Worm (Caenorhabditis elegans) whole organism, dauer: Measurements from ENCODE around the gene let-23.

Experiments used
- unc-62 ChIP-seq: sonication (generic microtip); optimal IDR thresholded peaks from 2 replicates; lab custom pipeline; 2017; ENCODE audit warnings: missing biosample characterization, missing genetic modification reagents, missing genetic modification characterization

let-23 gene

ce11 chrII:9197212-9197611 is at the start of gene let-23:
Gene let-23, plus strand, starts transcription at chrII:9197512.
- TF ChIP-seq unc-62 (GFP tag; lab: Kevin White, UChicago), result no peak

ce11 chrII:9148079-9148478 is 49.2 kb upstream of the let-23 start:
- TF ChIP-seq unc-62 (GFP tag; lab: Kevin White, UChicago), result no peak

DNA sequence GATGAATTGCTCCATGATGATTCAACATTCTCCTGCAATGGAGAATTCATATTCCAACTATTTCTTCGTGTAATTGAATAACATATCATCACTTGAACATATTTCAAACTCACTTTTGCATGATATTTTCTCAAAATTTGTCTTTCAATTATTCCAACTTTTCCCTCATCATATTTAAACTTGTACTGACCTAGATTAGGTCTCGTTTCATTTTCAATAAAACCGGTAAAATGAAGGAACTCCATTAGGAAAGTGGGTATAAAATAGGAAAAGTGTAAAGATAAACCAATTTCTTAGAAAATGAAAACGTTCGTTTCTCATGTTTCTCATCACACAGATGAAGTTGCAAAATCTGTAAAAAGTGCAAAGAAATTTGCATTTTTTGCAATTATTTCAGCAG is 45.1 kb upstream of the let-23 start, which contains the start of gene col-78:
col-78 (plus strand) TSS at position 301 of the 400 bp plus-strand sequence.
- no peak for TF ChIP-seq unc-62 (GFP tag; lab: Kevin White, UChicago)

- no peak for TF ChIP-seq unc-62 (GFP tag; lab: Kevin White, UChicago)
Measured at ce11 chrII:9154339-9154738, 43.0 kb upstream of the let-23 start.

DNA sequence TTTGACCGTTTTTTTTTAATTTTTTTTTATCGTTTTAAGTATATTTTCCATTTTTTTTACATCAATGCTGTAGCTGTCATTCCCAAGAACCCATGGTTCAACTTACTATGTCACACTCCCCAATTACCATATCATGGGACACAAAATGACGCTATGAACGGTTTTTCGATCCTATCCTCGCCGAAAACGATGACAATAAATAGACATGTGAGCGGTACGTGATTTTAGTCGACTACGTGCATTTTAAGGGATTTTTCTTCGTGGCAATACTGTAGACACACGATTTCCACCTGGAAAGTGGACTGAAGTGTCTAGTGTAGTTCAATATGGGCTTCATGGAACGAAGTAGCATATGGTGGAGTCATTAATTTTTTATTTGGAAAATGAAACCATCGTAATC is 41.0 kb upstream of the let-23 start:
- no peak for TF ChIP-seq unc-62 (GFP tag; lab: Kevin White, UChicago)

DNA sequence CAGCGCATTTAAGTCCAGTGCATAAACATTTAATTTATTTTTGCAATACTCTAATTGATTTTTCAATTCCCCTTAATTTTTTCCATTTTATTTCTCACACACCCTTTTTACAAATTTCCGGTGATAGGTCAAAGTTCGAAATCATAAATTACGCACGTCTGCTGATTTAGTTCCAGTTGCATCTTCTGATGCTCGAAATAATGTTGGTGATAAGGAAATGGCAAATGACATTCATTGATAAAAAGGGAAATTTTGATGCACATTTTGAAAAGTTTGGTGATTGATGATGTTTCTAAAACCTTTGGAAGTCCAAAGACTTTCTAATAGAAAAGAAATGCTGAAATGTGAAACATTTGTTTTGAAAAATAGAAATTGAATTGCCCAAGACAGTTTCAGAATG is 40.2 kb upstream of the let-23 start:
- no peak for TF ChIP-seq unc-62 (GFP tag; lab: Kevin White, UChicago)

DNA sequence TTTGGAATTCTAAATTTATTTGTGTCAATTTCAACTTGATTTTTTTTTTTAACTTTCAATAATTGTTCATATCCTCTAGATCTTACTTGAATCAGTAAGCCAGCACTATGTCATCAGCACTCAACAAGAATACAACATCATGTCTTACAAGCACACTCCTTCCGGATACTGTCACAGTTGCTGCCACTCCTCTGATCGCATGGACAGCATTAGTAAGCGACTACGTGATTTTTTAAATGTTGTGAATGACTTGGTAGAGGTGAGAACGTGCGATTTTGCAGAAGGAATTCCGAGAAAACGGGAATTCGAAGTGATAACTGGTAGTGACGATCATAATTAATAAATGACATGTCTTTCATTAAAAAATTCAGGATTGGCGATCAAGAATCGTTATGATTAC is 39.3 kb upstream of the let-23 start, which contains the start of gene oac-54:
oac-54 (plus strand) TSS at position 83 of the 400 bp plus-strand sequence.
- TF ChIP-seq unc-62 (GFP tag; lab: Kevin White, UChicago), result no peak

- no peak for TF ChIP-seq unc-62 (GFP tag; lab: Kevin White, UChicago)
Measured at ce11 chrII:9160197-9160806, 37.0 kb upstream of the let-23 start.

DNA sequence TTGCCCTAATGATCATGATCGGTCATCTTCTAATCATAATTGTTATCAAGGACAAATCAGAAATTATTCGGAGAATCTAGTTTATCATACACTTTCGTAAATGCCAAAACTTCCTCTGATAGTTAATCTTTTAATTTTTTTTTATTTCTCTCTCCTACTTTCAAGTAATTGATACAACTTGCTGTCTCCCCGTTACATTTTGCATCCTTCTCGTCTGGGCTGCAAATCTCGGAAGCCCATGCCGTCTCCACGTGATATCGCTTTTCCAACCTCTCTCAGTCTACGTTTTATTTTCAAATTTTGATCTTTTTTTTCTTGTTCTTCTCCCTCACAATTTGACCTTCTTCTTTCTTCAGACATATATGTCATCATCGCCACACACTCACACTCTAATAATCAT is 36.3 kb upstream of the let-23 start, which contains the start of gene rhy-1:
rhy-1 (plus strand) TSS at position 357 of the 400 bp plus-strand sequence.
- no peak for TF ChIP-seq unc-62 (GFP tag; lab: Kevin White, UChicago)

- no peak for TF ChIP-seq unc-62 (GFP tag; lab: Kevin White, UChicago)
Measured at ce11 chrII:9163348-9163747, 34.0 kb upstream of the let-23 start.

- no peak for TF ChIP-seq unc-62 (GFP tag; lab: Kevin White, UChicago)
Measured at ce11 chrII:9165762-9166460, 31.4 kb upstream of the let-23 start, which contains the start of gene W07A12.8. Gene W07A12.8, minus strand, starts transcription at chrII:9165812.

DNA sequence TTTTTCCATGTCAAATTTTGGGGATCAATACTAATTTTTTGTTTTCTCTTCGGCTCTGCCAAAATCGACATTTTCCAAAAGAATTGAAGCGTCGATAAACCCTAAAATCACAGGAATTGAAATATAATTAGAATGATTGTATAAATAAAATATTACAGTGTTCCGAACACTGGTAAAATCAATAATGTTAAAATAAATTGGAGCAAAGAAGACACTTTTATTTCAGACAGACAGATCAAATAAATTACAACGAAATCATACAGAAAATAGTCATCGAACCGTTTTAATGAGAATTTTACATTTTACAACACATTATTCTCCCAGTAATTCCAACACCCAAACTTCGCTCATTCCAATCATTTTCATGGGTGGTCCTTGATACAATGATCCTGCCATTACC is 29.6 kb upstream of the let-23 start, which contains the start of gene T23G7.3:
T23G7.3 (minus strand) TSS at position 101 of the 400 bp plus-strand sequence.
- no peak for TF ChIP-seq unc-62 (GFP tag; lab: Kevin White, UChicago)

- no peak for TF ChIP-seq unc-62 (GFP tag; lab: Kevin White, UChicago)
Measured at ce11 chrII:9169450-9169960, 27.8 kb upstream of the let-23 start, which contains the start of gene dpl-1. Gene dpl-1, plus strand, starts transcription at chrII:9169910.

ce11 chrII:9170048-9170447 is 27.3 kb upstream of the let-23 start:
- no peak for TF ChIP-seq unc-62 (GFP tag; lab: Kevin White, UChicago)

ce11 chrII:9170851-9171250 is 26.5 kb upstream of the let-23 start:
- no peak for TF ChIP-seq unc-62 (GFP tag; lab: Kevin White, UChicago)

DNA sequence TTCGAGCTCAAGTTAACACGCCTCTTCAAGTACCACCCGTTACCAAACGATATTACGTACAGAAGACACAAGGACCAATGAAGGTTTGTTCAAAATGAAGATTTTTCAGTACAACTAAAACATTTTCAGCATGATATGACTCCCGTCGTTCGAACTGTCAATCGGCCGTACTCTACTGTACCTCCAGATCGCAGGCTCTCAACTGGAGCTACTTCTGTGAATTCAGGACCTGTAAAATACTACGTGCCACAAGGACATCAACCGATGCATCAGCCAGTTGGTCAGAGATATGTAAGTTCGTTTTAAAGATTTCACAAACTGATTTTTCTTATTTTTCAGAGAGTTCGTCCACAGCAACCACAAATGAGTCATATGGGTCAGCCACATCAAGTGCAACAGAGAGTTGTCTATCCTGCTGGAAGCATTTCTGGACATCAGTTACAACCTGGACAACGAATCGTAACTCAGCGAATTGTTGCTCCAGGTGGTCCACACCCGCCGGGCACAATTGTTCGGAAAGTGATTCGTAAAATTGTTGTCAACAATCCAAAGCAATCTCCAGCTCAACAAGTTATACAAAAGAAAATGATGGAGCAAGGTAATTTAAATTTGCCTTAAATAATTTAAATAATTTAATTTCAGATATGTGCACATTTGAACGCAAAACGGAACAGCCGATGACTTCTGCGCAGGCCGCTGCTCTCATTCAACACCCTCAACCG is 25.7 kb upstream of the let-23 start:
- no peak for TF ChIP-seq unc-62 (GFP tag; lab: Kevin White, UChicago)
